Fruit fly (Drosophila melanogaster): ENCODE measurements around the gene Pi4KIIalpha.

DNA sequence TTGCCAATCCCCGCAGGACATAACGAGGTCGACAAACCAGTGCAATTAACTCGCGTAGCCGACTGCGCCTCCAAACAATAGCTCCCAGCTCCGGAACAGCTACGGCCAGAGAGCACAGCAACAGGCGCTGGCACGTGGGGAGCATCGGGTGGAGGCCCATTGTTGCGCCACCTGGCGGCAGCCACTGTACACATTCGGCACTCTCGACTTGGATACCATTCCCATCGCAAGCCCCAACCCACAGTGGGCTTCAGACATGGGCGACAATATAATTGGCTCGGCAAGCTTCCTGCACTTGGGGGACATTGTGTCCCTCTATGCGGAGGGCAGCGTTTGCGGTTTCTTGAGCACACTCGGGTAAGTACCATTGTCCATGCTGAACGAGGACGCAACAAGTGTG lies 35.9 kb downstream of the Pi4KIIalpha start:
- no peak for TF ChIP-seq bab1 (GFP tag; optimal IDR thresholded peaks at IDR 0.05)
- TF ChIP-seq cnc (optimal IDR thresholded peaks at IDR 0.05) = no peak
